Worm (Caenorhabditis elegans): ENCODE data around the gene Y25C1A.14.

DNA sequence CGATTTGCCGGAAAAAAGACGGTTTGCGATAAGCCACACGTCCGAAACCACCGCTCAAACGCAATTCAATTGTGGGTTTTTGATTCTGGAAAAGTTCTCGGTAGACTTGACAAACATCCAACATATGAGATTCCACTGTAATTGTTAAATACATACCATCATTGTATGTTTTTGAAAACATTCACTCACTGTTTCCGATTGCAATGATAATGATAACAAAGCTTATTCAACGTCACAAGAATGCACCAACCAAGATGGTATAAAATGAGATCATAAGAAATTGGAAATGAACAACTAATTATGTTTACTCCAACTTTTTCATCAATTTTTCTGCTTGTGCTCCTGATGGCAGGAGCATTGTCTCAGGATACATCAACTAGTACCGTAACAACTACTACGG is 9.0 kb upstream of the Y25C1A.14 start, which contains the start of gene clec-122:
- TF ChIP-seq nhr-11 (tag; optimal IDR thresholded peaks at IDR 0.05), result no peak
- TF ChIP-seq nhr-28 (tag; optimal IDR thresholded peaks at IDR 0.05), result no peak
- no peak for TF ChIP-seq unc-62 (GFP tag; optimal IDR thresholded peaks at IDR 0.05)
- TF ChIP-seq egl-27 (tag; optimal IDR thresholded peaks at IDR 0.05), result no peak

All from whole organism, L3 larva.